Fruit fly (Drosophila melanogaster) whole organism, larva: ENCODE results near the gene CG4709.

Experiments
- noc ChIP-seq: fragments of 200-800 bp; sonication (Bioruptor generic); optimal IDR thresholded peaks from 3 replicates; lab custom pipeline; 2019; ENCODE audit warnings: missing biosample characterization, mild to moderate bottlenecking, missing genetic modification characterization, moderate library complexity

CG4709 gene

DNA sequence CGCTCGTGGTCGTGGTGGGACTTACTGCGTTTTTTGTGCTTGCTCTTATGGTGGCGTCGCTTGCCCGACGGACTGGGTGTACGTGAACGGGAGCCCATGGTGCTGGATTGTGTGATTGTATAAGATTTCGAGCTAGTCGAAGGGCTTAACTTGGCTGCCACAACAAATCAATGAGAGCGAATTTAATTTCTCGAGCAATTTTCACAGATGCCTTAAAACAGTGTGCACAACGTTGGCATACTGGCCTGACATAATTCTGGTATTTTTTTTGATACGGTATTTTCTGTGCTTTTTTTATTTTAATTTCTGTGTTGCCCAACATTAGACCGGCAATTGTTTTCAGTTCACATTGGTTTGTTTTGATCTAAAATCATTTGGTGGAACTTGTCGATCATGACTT is 16.2 kb upstream of the CG4709 start, which contains the start of gene Arglu1:
Gene Arglu1 (minus strand): TSS at position 227 of the 400 bp plus-strand sequence.
- TF ChIP-seq noc (tag; lab: Kevin White, UChicago) = no peak

dm6 chr2L:9938631-9939256 is 15.4 kb upstream of the CG4709 start, which contains the start of the genes Datp and CG4619:
Gene Datp, minus strand, starts transcription at chr2L:9938790.
Gene CG4619, plus strand, starts transcription at chr2L:9938863.
- peak; percentile 43 for TF ChIP-seq noc (tag; lab: Kevin White, UChicago)

- peak; percentile 61 for TF ChIP-seq noc (tag; lab: Kevin White, UChicago)
Measured at dm6 chr2L:9943521-9943920, 10.6 kb upstream of the CG4709 start.

dm6 chr2L:9945086-9945485 is 9.0 kb upstream of the CG4709 start:
- TF ChIP-seq noc (tag; lab: Kevin White, UChicago) = no peak

dm6 chr2L:9946051-9946450 is 8.1 kb upstream of the CG4709 start:
- TF ChIP-seq noc (tag; lab: Kevin White, UChicago) = no peak

DNA sequence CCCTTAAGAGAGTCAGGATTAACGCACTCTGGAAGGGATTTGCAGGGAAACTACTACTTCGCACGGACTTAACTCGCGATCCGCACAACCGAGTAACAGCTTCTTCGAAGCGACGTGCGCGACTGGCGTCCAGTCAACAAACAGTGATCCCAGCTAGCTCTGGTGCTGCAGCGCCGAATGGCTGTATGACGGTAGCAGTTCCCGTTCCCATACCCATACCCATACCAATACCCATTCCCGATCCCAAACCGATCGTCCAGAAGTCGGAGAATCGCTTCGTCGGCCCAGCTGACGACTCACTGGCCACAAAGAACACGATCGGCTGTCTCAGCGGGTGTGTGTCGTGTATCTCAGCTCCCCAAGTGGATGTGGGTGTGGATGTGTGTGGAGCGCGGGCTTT is 6.9 kb upstream of the CG4709 start, which contains the start of gene CG5853:
Gene CG5853 (minus strand): TSS at position 384 of the 400 bp plus-strand sequence.
- peak; percentile 56 for TF ChIP-seq noc (tag; lab: Kevin White, UChicago)

dm6 chr2L:9947738-9948519 is 6.2 kb upstream of the CG4709 start:
- peak; percentile 28 for TF ChIP-seq noc (tag; lab: Kevin White, UChicago)

DNA sequence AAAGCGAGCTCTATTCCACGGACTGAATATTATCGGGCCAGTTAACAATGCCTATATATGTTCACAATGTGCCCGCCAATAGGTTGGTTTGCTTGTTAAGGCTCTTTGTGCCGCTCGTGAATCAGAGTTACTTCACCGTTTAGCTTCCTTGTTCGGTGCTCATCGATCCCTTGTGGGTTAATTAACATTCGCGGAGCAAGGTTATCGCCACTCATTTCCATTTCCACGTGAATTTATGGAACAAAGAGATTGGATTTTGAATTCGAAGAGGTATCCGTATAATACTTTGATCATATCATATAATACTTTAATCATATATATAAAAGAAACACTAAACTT is 5.6 kb upstream of the CG4709 start:
- no peak for TF ChIP-seq noc (tag; lab: Kevin White, UChicago)

DNA sequence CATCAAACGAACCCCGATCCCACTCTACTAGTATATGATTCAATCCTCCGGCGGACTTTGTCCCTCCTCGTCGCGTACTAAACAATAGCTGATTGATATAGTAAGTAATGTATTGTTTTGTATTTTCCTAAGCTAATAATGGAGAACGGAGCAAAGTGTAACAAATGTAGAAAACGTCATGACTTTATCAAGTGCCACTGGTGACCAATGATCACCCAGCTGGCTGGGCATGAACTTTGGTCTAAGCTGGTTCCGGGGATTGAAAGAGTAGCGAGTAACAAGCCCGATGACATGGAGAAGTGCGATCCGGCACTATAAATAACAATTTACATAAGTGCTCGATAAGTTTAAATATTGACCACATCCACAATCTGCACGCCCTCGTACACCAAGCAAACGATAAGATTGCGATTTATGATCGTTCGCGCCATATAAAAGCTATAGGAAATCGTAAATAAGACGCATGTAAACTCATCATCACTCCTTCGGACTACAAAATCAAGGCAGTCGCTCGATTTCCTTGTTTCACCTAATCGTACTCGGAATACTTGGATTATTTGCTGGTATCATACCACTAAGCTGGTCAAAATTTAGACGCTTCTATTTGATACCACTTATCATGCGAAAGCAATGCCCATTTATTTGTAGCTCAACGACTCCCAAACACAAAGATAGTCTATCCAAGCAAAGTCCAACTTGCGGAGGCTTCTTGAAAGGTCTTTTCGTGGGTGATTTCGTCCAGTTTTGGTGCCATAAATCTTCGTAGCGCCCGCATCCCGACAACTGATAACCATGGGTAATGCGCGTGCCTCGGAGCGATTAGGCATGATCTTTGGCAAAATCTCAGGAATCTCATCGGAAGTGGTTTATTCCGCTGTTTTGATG is 4.7 kb upstream of the CG4709 start:
- TF ChIP-seq noc (tag; lab: Kevin White, UChicago) = peak; percentile 80

DNA sequence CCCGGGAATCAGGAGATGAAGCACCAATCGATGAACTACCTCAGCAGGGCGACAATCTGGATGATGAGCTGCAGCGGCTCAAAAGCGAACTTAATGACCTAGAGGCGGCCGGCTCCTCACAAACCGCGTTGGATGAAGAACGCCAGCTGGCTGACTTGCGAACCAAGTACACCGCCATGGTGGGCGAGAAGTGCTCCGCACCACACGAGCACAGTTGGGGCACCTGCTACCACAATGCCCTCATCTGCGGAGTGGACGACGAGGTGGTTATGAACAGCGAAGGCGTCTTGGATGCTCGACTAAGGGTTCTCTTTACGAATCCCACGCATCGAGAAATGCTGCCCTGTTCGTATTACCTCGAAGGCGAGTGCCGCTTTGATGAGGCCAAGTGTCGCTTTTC is 571 bp downstream of the CG4709 start:
- TF ChIP-seq noc (tag; lab: Kevin White, UChicago) = no peak

DNA sequence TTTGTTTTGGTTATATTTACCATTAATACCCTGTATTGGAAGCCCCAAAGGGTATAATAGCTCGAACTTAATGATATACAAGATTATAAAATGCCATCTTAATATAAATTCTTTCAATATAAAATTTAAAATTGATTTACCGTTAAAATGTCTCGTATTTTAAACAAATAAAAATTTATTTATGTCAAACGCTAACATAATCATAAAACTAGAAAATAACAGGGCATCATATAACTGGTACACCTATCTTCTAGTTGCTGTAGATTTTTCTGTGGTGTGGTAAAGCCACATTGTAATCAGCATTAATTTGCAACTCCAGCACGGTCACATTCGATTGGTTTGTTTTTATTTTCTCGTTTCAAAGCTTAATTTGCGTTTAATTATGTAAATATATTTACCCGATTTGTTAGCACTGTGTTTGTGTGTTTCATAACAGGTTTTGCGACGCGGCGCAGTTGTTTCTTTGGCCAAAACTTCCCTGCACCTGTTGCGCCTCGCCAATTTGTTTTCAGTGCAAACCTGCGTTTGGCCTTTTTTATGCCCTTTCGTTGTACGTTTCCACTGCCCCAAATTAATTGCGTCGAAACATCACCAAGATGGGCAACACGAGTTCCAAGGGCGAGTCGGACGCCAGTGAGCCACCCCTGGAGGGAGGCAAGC is 3.0 kb downstream of the CG4709 start, which contains the start of the genes CG4658 and CG5846:
Gene CG4658 (plus strand): TSS at position 140 of the 660 bp plus-strand sequence.
Gene CG5846 (minus strand): TSS at position 245 of the 660 bp plus-strand sequence.
- TF ChIP-seq noc (tag; lab: Kevin White, UChicago) = peak; percentile 93

DNA sequence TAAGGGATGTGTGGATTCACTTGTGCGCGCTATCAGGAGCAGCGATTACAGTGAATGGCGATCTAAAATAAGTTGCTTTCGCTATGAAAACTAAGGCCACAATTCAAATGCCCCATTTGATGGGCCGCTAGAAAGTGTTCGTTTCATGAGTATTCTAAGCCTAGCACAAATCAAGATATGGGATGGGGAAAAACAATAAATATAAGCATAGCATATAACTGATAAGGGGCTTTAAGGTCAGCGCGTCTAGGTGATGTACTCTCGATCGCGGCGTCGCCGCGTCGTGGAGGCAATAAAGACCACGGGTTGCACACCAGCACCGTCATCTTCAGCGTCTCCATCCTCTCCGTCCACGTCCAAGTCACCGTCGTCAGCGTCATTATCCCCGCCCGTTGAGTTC is 6.6 kb downstream of the CG4709 start:
- TF ChIP-seq noc (tag; lab: Kevin White, UChicago) = no peak

DNA sequence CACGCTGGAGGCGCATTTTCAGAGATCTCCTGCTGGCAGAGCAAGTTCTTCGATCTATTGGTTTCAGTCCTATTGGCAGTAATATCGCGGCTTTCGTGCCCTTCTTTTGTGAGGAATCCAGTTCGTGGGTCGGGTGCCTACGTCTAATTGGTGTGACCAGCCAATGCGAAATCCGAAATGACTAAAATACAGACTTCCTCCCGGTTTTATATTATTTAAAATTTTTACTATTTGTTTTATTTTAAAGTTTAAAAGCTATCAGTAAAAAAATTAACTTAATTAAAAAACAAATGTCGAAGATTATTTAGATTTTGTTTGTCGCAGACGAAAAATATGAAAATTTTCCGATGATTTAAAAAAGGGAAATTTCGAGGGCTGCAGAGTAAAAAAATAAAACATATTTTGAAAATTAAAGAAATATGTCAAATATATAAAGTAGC is 9.5 kb downstream of the CG4709 start, which contains the start of gene CG5850:
Gene CG5850 (minus strand): TSS at position 347 of the 440 bp plus-strand sequence.
- TF ChIP-seq noc (tag; lab: Kevin White, UChicago) = no peak

- peak; percentile 87 for TF ChIP-seq noc (tag; lab: Kevin White, UChicago)
Measured at dm6 chr2L:9966983-9967737, 13.0 kb downstream of the CG4709 start, which contains the start of the genes Dref and RpL13. Gene Dref, minus strand, starts transcription at chr2L:9967229. Gene RpL13, plus strand, starts transcription at chr2L:9967313.
